Fruit fly (Drosophila melanogaster) whole organism, prepupa: Measurements from ENCODE around the gene mat.

ENCODE experiments used
- Blimp-1 ChIP-seq: fragments of 200-800 bp; sonication (Bioruptor generic); optimal IDR thresholded peaks from 3 replicates; lab custom pipeline; 2017; ENCODE audit warnings: missing biosample characterization, missing genetic modification characterization, mild to moderate bottlenecking, moderate library complexity, missing genetic modification reagents
- CG10631 ChIP-seq: fragments of 200-800 bp; sonication (Bioruptor generic); optimal IDR thresholded peaks from 2 replicates; lab custom pipeline; 2016; ENCODE audit warnings: missing biosample characterization, missing genetic modification characterization
- CG11294 ChIP-seq: fragments of 200-800 bp; sonication (Bioruptor generic); IDR thresholded peaks from 2 replicates; pipeline ENCODE4 v1.3.6; 2022; ENCODE audit warnings: missing biosample characterization, missing genetic modification characterization
- CG11762 ChIP-seq: fragments of 200-800 bp; sonication (Bioruptor generic); optimal IDR thresholded peaks from 3 replicates; lab custom pipeline; 2016; ENCODE audit warnings: missing biosample characterization, missing genetic modification characterization; ENCODE audit not compliant: insufficient read depth
- CG1621 ChIP-seq: fragments of 200-800 bp; sonication (Bioruptor generic); optimal IDR thresholded peaks from 3 replicates; lab custom pipeline; 2018; ENCODE audit warnings: missing biosample characterization, mild to moderate bottlenecking, missing genetic modification characterization
- CG16779 ChIP-seq: fragments of 200-800 bp; sonication (Bioruptor generic); optimal IDR thresholded peaks from 3 replicates; lab custom pipeline; 2017; ENCODE audit warnings: missing biosample characterization, mild to moderate bottlenecking, missing genetic modification characterization
- CG3032 ChIP-seq: fragments of 200-800 bp; optimal IDR thresholded peaks from 2 replicates; lab custom pipeline; 2019; ENCODE audit warnings: missing biosample characterization, mild to moderate bottlenecking, missing genetic modification characterization, moderate library complexity
- CG32006 ChIP-seq: fragments of 200-800 bp; sonication (Bioruptor generic); optimal IDR thresholded peaks from 3 replicates; lab custom pipeline; 2017; ENCODE audit warnings: missing biosample characterization, mild to moderate bottlenecking, missing genetic modification characterization
- CG3919 ChIP-seq: fragments of 200-800 bp; sonication (Bioruptor generic); optimal IDR thresholded peaks from 3 replicates; lab custom pipeline; 2016; ENCODE audit warnings: missing biosample characterization, missing genetic modification characterization
- CG6163 ChIP-seq: fragments of 200-800 bp; sonication (Bioruptor generic); IDR thresholded peaks from 3 replicates; pipeline ENCODE4 v1.3.6; 2022; ENCODE audit warnings: missing biosample characterization, missing genetic modification characterization
- CG6792 ChIP-seq: fragments of 200-800 bp; sonication (Bioruptor generic); optimal IDR thresholded peaks from 3 replicates; lab custom pipeline; 2016; ENCODE audit warnings: missing biosample characterization, missing genetic modification characterization
- CG6808 ChIP-seq: fragments of 200-800 bp; sonication (Bioruptor generic); optimal IDR thresholded peaks from 3 replicates; lab custom pipeline; 2017; ENCODE audit warnings: missing biosample characterization, missing genetic modification characterization, mild to moderate bottlenecking, moderate library complexity, missing genetic modification reagents
- CG6854 ChIP-seq: fragments of 200-800 bp; sonication (Bioruptor generic); optimal IDR thresholded peaks from 2 replicates; lab custom pipeline; 2017; ENCODE audit warnings: missing biosample characterization, mild to moderate bottlenecking, missing genetic modification characterization
- CG8319 ChIP-seq: fragments of 200-800 bp; sonication (Bioruptor generic); optimal IDR thresholded peaks from 3 replicates; lab custom pipeline; 2016; ENCODE audit warnings: missing biosample characterization, missing genetic modification characterization
- CG9139 ChIP-seq: fragments of 200-800 bp; sonication (Bioruptor generic); optimal IDR thresholded peaks from 3 replicates; lab custom pipeline; 2017; ENCODE audit warnings: missing biosample characterization, mild to moderate bottlenecking, missing genetic modification characterization
- Eip75B ChIP-seq: fragments of 200-800 bp; sonication (Bioruptor generic); optimal IDR thresholded peaks from 3 replicates; lab custom pipeline; 2016; ENCODE audit warnings: missing biosample characterization, missing genetic modification characterization
- Eip78C ChIP-seq: fragments of 200-800 bp; sonication (Bioruptor generic); peaks from one replicate; lab custom pipeline; 2016; ENCODE audit warnings: missing biosample characterization, missing genetic modification characterization
- Ets96B ChIP-seq: fragments of 200-800 bp; optimal IDR thresholded peaks from 2 replicates; lab custom pipeline; 2019; ENCODE audit warnings: missing biosample characterization, mild to moderate bottlenecking, missing genetic modification characterization, moderate library complexity
- Gug ChIP-seq: fragments of 200-800 bp; sonication (Bioruptor generic); IDR thresholded peaks from 2 replicates; pipeline ENCODE4 v1.3.6; 2022; ENCODE audit warnings: missing biosample characterization, missing genetic modification characterization
- Hr39 ChIP-seq: fragments of 200-800 bp; sonication (Bioruptor generic); optimal IDR thresholded peaks from 2 replicates; lab custom pipeline; 2016; ENCODE audit warnings: missing biosample characterization, missing genetic modification characterization
- Hr4 ChIP-seq: fragments of 200-800 bp; sonication (Bioruptor generic); optimal IDR thresholded peaks from 3 replicates; lab custom pipeline; 2016; ENCODE audit warnings: missing biosample characterization, missing genetic modification characterization
- Lpt ChIP-seq: fragments of 200-800 bp; sonication (Bioruptor generic); optimal IDR thresholded peaks from 3 replicates; lab custom pipeline; 2016; ENCODE audit warnings: missing biosample characterization, missing genetic modification characterization
- Smox ChIP-seq: fragments of 200-800 bp; sonication (Bioruptor generic); optimal IDR thresholded peaks from 3 replicates; lab custom pipeline; 2016; ENCODE audit warnings: missing biosample characterization, missing genetic modification characterization
- Sox102F ChIP-seq: fragments of 200-800 bp; sonication (Bioruptor generic); optimal IDR thresholded peaks from 2 replicates; lab custom pipeline; 2016; ENCODE audit warnings: missing biosample characterization, mild to moderate bottlenecking, missing genetic modification characterization
- Sox15 ChIP-seq: fragments of 200-800 bp; sonication (Bioruptor generic); optimal IDR thresholded peaks from 3 replicates; lab custom pipeline; 2016; ENCODE audit warnings: missing biosample characterization, missing genetic modification characterization
- achi ChIP-seq: fragments of 200-800 bp; sonication (Bioruptor generic); optimal IDR thresholded peaks from 3 replicates; lab custom pipeline; 2016; ENCODE audit warnings: missing biosample characterization, missing genetic modification characterization
- cyc ChIP-seq: fragments of 200-800 bp; sonication (Bioruptor generic); optimal IDR thresholded peaks from 3 replicates; lab custom pipeline; 2016; ENCODE audit warnings: missing biosample characterization, missing genetic modification characterization
- dac ChIP-seq: fragments of 200-800 bp; sonication (Bioruptor generic); optimal IDR thresholded peaks from 2 replicates; lab custom pipeline; 2017; ENCODE audit warnings: missing biosample characterization, mild to moderate bottlenecking, missing genetic modification characterization
- eg ChIP-seq: fragments of 200-800 bp; sonication (Bioruptor generic); IDR thresholded peaks from 3 replicates; pipeline ENCODE4 v1.3.6; 2022; ENCODE audit warnings: missing biosample characterization, missing genetic modification characterization
- fd85E ChIP-seq: fragments of 200-800 bp; sonication (Bioruptor generic); optimal IDR thresholded peaks from 3 replicates; lab custom pipeline; 2016; ENCODE audit warnings: missing biosample characterization, missing genetic modification characterization
- fkh ChIP-seq: fragments of 200-800 bp; sonication (Bioruptor generic); optimal IDR thresholded peaks from 3 replicates; lab custom pipeline; 2017; ENCODE audit warnings: missing biosample characterization, mild to moderate bottlenecking, missing genetic modification characterization, moderate library complexity
- lz ChIP-seq: fragments of 200-800 bp; sonication (Bioruptor generic); optimal IDR thresholded peaks from 3 replicates; lab custom pipeline; 2016; ENCODE audit warnings: missing biosample characterization, missing genetic modification characterization
- net ChIP-seq: fragments of 200-800 bp; sonication (Bioruptor generic); optimal IDR thresholded peaks from 3 replicates; lab custom pipeline; 2016; ENCODE audit warnings: missing biosample characterization, missing genetic modification characterization
- pdm3 ChIP-seq: fragments of 200-800 bp; sonication (Bioruptor generic); optimal IDR thresholded peaks from 3 replicates; lab custom pipeline; 2016; ENCODE audit warnings: missing biosample characterization, missing genetic modification characterization
- ss ChIP-seq, 2 experiments: fragments of 200-800 bp; sonication (Bioruptor generic); optimal IDR thresholded peaks; 2 replicates in 1 of 2; 3 replicates in 1 of 2; lab custom pipeline; 2017 to 2018; ENCODE audit warnings: mild to moderate bottlenecking in 2 of 2, missing biosample characterization in 2 of 2, missing genetic modification characterization in 2 of 2, moderate library complexity in 1 of 2
- svp ChIP-seq: fragments of 200-800 bp; sonication (Bioruptor generic); peaks from one replicate; lab custom pipeline; 2016; ENCODE audit warnings: missing biosample characterization, missing genetic modification characterization
- topi ChIP-seq: fragments of 200-800 bp; sonication (Bioruptor generic); optimal IDR thresholded peaks from 3 replicates; lab custom pipeline; 2016; ENCODE audit warnings: missing biosample characterization, missing genetic modification characterization

mat gene

dm6 chr3L:895314-895980 lies 7.3 kb upstream of the mat start, which contains the start of gene CG34056 (continued):
- TF ChIP-seq CG1621 (tag; lab: Kevin White, UChicago) = peak; percentile 90
- TF ChIP-seq Sox15 = peak; percentile 93
- TF ChIP-seq dac (GFP tag; lab: Kevin White, UChicago) = peak; percentile 89
- TF ChIP-seq CG10631 = peak; percentile 98
- peak; percentile 98 for TF ChIP-seq CG11762 (GFP tag; lab: Kevin White, UChicago)
- peak; percentile 95 for TF ChIP-seq Smox
- peak; percentile 96 for TF ChIP-seq CG8319 (GFP tag; lab: Kevin White, UChicago)
- TF ChIP-seq CG3032 (tag; lab: Kevin White, UChicago) = peak; percentile 97
- TF ChIP-seq Blimp-1 (GFP tag; lab: Kevin White, UChicago) = peak; percentile 89
- peak; percentile 96 for TF ChIP-seq lz (GFP tag; lab: Kevin White, UChicago)
- TF ChIP-seq CG6808 = peak; percentile 97
- TF ChIP-seq fd85E = peak; percentile 92
- TF ChIP-seq Hr4 (GFP tag; lab: Kevin White, UChicago) = peak; percentile 96
- peak; percentile 96 for TF ChIP-seq Sox102F (GFP tag; lab: Kevin White, UChicago)
- TF ChIP-seq Gug (GFP tag; lab: Robert Waterston, UW) = peak; percentile 96
- peak; percentile 96 for TF ChIP-seq net
- TF ChIP-seq CG6163 (GFP tag; lab: Robert Waterston, UW) = peak; percentile 99
- TF ChIP-seq fkh (GFP tag; lab: Kevin White, UChicago) = peak; percentile 42

dm6 chr3L:897080-897479 lies 5.6 kb upstream of the mat start, which contains the start of gene CG34057:
Gene CG34057 (plus strand): TSS chr3L:897380.
- TF ChIP-seq eg (GFP tag; lab: Robert Waterston, UW) (no peak), svp (GFP tag; lab: Kevin White, UChicago) (no peak), lz (GFP tag; lab: Kevin White, UChicago) (no peak), Lpt (GFP tag; lab: Kevin White, UChicago) (no peak), Ets96B (tag; lab: Kevin White, UChicago) (no peak), CG6163 (GFP tag; lab: Robert Waterston, UW) (no peak), CG6792 (no peak)

- TF ChIP-seq pdm3 (GFP tag; lab: Kevin White, UChicago) (no peak), ss (GFP tag; optimal IDR thresholded peaks at IDR 0.05; lab: Kevin White, UChicago) (peak in 1 of 2 experiments; percentile 11), Eip75B (GFP tag; lab: Kevin White, UChicago) (no peak), cyc (GFP tag; lab: Kevin White, UChicago) (no peak), CG11294 (GFP tag; lab: Robert Waterston, UW) (no peak), CG16779 (tag; lab: Kevin White, UChicago) (no peak), net (no peak), CG32006 (GFP tag; lab: Kevin White, UChicago) (no peak), CG6854 (GFP tag; lab: Kevin White, UChicago) (no peak), Hr39 (GFP tag; lab: Kevin White, UChicago) (no peak), Eip78C (GFP tag; lab: Kevin White, UChicago) (peak; percentile 46), CG3919 (GFP tag; lab: Kevin White, UChicago) (no peak), achi (GFP tag; lab: Kevin White, UChicago) (no peak), CG9139 (no peak), topi (GFP tag; lab: Kevin White, UChicago) (no peak)
Measured at dm6 chr3L:899304-899703, 3.4 kb upstream of the mat start.
